Fruit fly (Drosophila melanogaster): ENCODE measurements around the gene htl.

dm6 chr3R:18026536-18026935 is 26.2 kb downstream of the htl start:
- TF ChIP-seq EcR (GFP tag; optimal IDR thresholded peaks at IDR 0.05), result no peak
- TF ChIP-seq usp (GFP tag; optimal IDR thresholded peaks at IDR 0.05), result no peak
- no peak for TF ChIP-seq pan (optimal IDR thresholded peaks at IDR 0.05)
- no peak for TF ChIP-seq psq (optimal IDR thresholded peaks at IDR 0.05)
